Worm (Caenorhabditis elegans) whole organism, early embryonic: ENCODE data around the gene pmpl-1.

Experiments used
- B0310.2 ChIP-seq: sonication (generic microtip); optimal IDR thresholded peaks from 2 replicates; lab custom pipeline; 2016; ENCODE audit warnings: mild to moderate bottlenecking, missing genetic modification characterization, missing compliant biosample characterization
- F13C5.2 ChIP-seq: sonication (generic microtip); optimal IDR thresholded peaks from 2 replicates; lab custom pipeline; 2017; ENCODE audit warnings: mild to moderate bottlenecking, missing genetic modification characterization, inconsistent platforms, missing compliant biosample characterization
- aly-1 ChIP-seq: sonication (generic microtip); optimal IDR thresholded peaks from 2 replicates; lab custom pipeline; 2016; ENCODE audit warnings: missing genetic modification characterization, missing compliant biosample characterization
- ama-1 ChIP-seq: fragments of 150-350 bp; optimal IDR thresholded peaks from 2 replicates; lab custom pipeline; 2014
- ceh-13 ChIP-seq: fragments of 200-800 bp; sonication (Bioruptor generic); optimal IDR thresholded peaks from 2 replicates; lab custom pipeline; 2018; ENCODE audit warnings: mild to moderate bottlenecking, missing genetic modification characterization, missing compliant biosample characterization
- ceh-36 ChIP-seq: sonication (generic microtip); optimal IDR thresholded peaks from 2 replicates; lab custom pipeline; 2016; ENCODE audit warnings: missing genetic modification characterization, inconsistent platforms, missing compliant biosample characterization
- ets-7 ChIP-seq: sonication (generic microtip); optimal IDR thresholded peaks from 2 replicates; lab custom pipeline; 2016; ENCODE audit warnings: missing genotype, missing genetic modification characterization, missing compliant biosample characterization
- flt-1 ChIP-seq: fragments of 200-800 bp; sonication (Bioruptor generic); IDR thresholded peaks from 2 replicates; pipeline ENCODE4 v1.3.6; 2022; ENCODE audit warnings: missing genetic modification characterization, missing compliant biosample characterization
- hmbx-1 ChIP-seq: sonication (generic microtip); optimal IDR thresholded peaks from 2 replicates; lab custom pipeline; 2016; ENCODE audit warnings: mild to moderate bottlenecking, missing genetic modification characterization, missing compliant biosample characterization
- hmg-4 ChIP-seq: fragments of 200-800 bp; sonication (Bioruptor generic); optimal IDR thresholded peaks from 2 replicates; lab custom pipeline; 2018; ENCODE audit warnings: mild to moderate bottlenecking, missing genetic modification characterization, missing compliant biosample characterization
- hnd-1 ChIP-seq: sonication (generic microtip); optimal IDR thresholded peaks from 2 replicates; lab custom pipeline; 2016; ENCODE audit warnings: missing genetic modification characterization, missing compliant biosample characterization
- pes-1 ChIP-seq: fragments of 200-800 bp; sonication (Bioruptor generic); IDR thresholded peaks from 2 replicates; pipeline ENCODE4 v1.3.6; 2022; ENCODE audit warnings: missing genetic modification reagents, missing genetic modification characterization, missing compliant biosample characterization
- scrt-1 ChIP-seq: fragments of 200-800 bp; sonication (Bioruptor generic); IDR thresholded peaks from 2 replicates; pipeline ENCODE4 v1.3.6; 2022; ENCODE audit warnings: missing genetic modification characterization, missing compliant biosample characterization
- sea-1 ChIP-seq: fragments of 200-800 bp; sonication (Bioruptor generic); conservative IDR thresholded peaks from 2 replicates; pipeline ENCODE4 v1.3.6; 2022; ENCODE audit warnings: missing genetic modification characterization, missing compliant biosample characterization
- tbx-11 ChIP-seq: fragments of 200-800 bp; sonication (Bioruptor generic); IDR thresholded peaks from 2 replicates; pipeline ENCODE4 v1.3.6; 2022; ENCODE audit warnings: missing genetic modification characterization, missing compliant biosample characterization
- tbx-37 ChIP-seq: fragments of 200-800 bp; sonication (Bioruptor generic); conservative IDR thresholded peaks from 2 replicates; pipeline ENCODE4 v1.3.6; 2022; ENCODE audit warnings: missing genetic modification reagents, missing genetic modification characterization, missing compliant biosample characterization
- tra-4 ChIP-seq: sonication (generic microtip); optimal IDR thresholded peaks from 2 replicates; lab custom pipeline; 2017; ENCODE audit warnings: missing genetic modification characterization, missing compliant biosample characterization

The pmpl-1 gene

ce11 chrX:3773233-3773632 lies 14.6 kb upstream of the pmpl-1 start:
- TF ChIP-seq tbx-37 (GFP tag; lab: Robert Waterston, UW) (no peak), scrt-1 (GFP tag; lab: Robert Waterston, UW) (no peak), B0310.2 (no peak), pes-1 (no peak), flt-1 (GFP tag; lab: Robert Waterston, UW) (no peak), tbx-11 (no peak), ceh-36 (tag; lab: Kevin White, UChicago) (no peak), ama-1 (lab: Kevin White, UChicago) (no peak), hmg-4 (no peak), aly-1 (tag; lab: Kevin White, UChicago) (no peak), ceh-13 (no peak), hnd-1 (tag; lab: Kevin White, UChicago) (no peak)

ce11 chrX:3781040-3781439 lies 6.8 kb upstream of the pmpl-1 start, which contains the start of gene marg-1:
marg-1 (minus strand) TSS chrX:3781140.
- TF ChIP-seq hmg-4 (no peak), hmbx-1 (tag; lab: Kevin White, UChicago) (no peak), hnd-1 (tag; lab: Kevin White, UChicago) (no peak), tra-4 (no peak), scrt-1 (GFP tag; lab: Robert Waterston, UW) (no peak), ceh-36 (tag; lab: Kevin White, UChicago) (no peak), ama-1 (lab: Kevin White, UChicago) (no peak), B0310.2 (no peak), tbx-11 (no peak), F13C5.2 (tag; lab: Kevin White, UChicago) (no peak), ceh-13 (no peak), sea-1 (no peak), ets-7 (tag; lab: Kevin White, UChicago) (no peak), flt-1 (GFP tag; lab: Robert Waterston, UW) (no peak), pes-1 (no peak), tbx-37 (GFP tag; lab: Robert Waterston, UW) (no peak)

DNA sequence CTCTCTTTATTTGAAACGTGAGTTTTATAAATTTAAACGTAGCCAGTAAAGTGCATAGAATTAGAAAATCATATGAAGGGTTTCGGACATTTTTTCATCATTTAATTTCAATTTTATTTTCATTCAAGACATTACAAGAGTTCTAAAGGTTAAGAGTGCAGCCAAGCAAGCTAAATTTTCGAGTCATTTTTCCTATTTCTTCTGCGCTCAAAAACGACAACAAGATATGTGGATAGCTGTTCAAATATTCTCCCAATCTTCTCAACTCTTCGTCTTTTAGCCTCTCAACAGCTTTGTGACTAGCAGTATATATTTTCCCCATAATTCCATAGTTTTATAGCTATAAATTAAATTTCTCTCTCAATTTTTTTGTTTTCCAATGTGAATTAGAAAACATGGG lies 4.2 kb upstream of the pmpl-1 start:
- TF ChIP-seq B0310.2, result no peak
- TF ChIP-seq F13C5.2 (tag; lab: Kevin White, UChicago), result no peak
- TF ChIP-seq hmbx-1 (tag; lab: Kevin White, UChicago), result no peak
- TF ChIP-seq tbx-11, result no peak
- TF ChIP-seq ets-7 (tag; lab: Kevin White, UChicago), result no peak
- TF ChIP-seq tbx-37 (GFP tag; lab: Robert Waterston, UW), result no peak
- no peak for TF ChIP-seq hmg-4
- TF ChIP-seq hnd-1 (tag; lab: Kevin White, UChicago), result no peak
- TF ChIP-seq ceh-13, result no peak

DNA sequence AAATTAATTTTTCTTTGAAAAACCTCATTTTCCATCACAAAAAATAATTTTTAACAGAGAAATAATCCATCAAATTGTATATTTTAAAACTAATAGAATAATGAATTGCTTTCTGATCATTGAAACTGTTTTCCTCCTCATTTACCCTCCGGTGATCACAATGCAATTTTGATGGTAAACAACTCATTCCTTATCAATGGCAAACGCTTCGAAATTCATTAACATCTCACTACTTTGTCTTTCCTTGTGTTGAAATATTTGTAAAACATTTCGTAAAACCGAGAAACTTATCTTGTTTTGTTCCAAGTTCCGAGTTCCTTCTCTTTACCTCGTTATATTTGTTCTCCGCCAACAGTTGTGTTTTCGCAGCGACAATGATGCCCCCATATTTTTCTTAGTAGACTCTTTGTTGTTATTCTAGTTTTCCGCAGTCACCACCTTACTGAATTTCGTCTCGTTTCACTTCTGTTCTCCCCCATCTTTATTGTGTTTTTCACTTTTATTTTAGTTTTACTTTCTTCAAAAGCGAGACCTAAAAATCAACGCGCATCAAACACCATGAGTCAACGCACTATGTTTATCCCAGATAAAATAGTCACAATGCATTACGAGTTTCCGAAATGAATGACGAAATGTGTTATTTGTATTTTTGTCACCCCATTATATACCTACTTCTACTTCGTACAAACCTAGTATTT lies 2.6 kb upstream of the pmpl-1 start:
- TF ChIP-seq scrt-1 (GFP tag; lab: Robert Waterston, UW) (no peak), flt-1 (GFP tag; lab: Robert Waterston, UW) (no peak), tbx-37 (GFP tag; lab: Robert Waterston, UW) (no peak), pes-1 (no peak), hmbx-1 (tag; lab: Kevin White, UChicago) (no peak), hmg-4 (no peak), F13C5.2 (tag; lab: Kevin White, UChicago) (no peak), hnd-1 (tag; lab: Kevin White, UChicago) (no peak), tbx-11 (no peak)

DNA sequence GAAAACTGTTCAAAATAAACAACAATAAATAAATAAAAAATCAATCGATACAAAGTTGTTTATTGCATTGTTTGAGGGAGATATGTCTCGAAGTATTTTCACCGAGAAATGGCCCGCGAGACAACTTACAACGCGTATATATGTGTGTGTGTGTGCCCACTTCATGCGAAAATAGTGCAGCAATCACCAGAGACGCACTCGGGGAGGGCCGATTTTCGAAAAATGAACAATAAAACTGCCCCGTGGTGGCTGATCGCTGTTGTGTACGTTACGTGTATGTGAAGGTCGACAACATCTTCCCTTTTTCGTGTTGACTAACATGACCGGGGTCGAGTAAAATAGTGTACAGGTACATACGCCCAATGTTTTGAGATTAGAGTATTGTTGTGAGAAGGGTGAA lies 657 bp downstream of the pmpl-1 start:
- TF ChIP-seq F13C5.2 (tag; lab: Kevin White, UChicago) (no peak), pes-1 (no peak), tbx-37 (GFP tag; lab: Robert Waterston, UW) (no peak), tra-4 (no peak), scrt-1 (GFP tag; lab: Robert Waterston, UW) (no peak), ceh-36 (tag; lab: Kevin White, UChicago) (no peak), aly-1 (tag; lab: Kevin White, UChicago) (no peak), flt-1 (GFP tag; lab: Robert Waterston, UW) (no peak), hnd-1 (tag; lab: Kevin White, UChicago) (no peak), hmbx-1 (tag; lab: Kevin White, UChicago) (no peak), tbx-11 (no peak), ets-7 (tag; lab: Kevin White, UChicago) (no peak), B0310.2 (no peak), sea-1 (no peak)

- no peak for TF ChIP-seq ama-1 (lab: Kevin White, UChicago)
These were observed 3.3 kb downstream of the pmpl-1 start for ce11 chrX:3791098-3791497.

ce11 chrX:3792715-3793114 lies 4.9 kb downstream of the pmpl-1 start, which contains the start of gene idpp-5:
idpp-5 (minus strand) TSS chrX:3792815.
- TF ChIP-seq hnd-1 (tag; lab: Kevin White, UChicago) (no peak), F13C5.2 (tag; lab: Kevin White, UChicago) (no peak), tbx-37 (GFP tag; lab: Robert Waterston, UW) (no peak), ets-7 (tag; lab: Kevin White, UChicago) (no peak), ceh-36 (tag; lab: Kevin White, UChicago) (no peak), tra-4 (no peak), hmbx-1 (tag; lab: Kevin White, UChicago) (no peak), scrt-1 (GFP tag; lab: Robert Waterston, UW) (no peak), ama-1 (lab: Kevin White, UChicago) (no peak)

ce11 chrX:3793389-3793788 lies 5.6 kb downstream of the pmpl-1 start:
- TF ChIP-seq B0310.2 (no peak), ceh-36 (tag; lab: Kevin White, UChicago) (no peak), pes-1 (0 out of 2 replicates have a peak, but pooled peaks have one; percentile 50), tbx-11 (no peak)
